Worm (Caenorhabditis elegans) whole organism, L1 larva: ENCODE results near the gene sru-2.

Experiments
- blmp-1 ChIP-seq: fragments of 150-350 bp; optimal IDR thresholded peaks from 2 replicates; lab custom pipeline; 2014; ENCODE audit warnings: missing biosample characterization, missing genetic modification characterization
- ets-5 ChIP-seq: fragments of 200-800 bp; sonication (Bioruptor generic); IDR thresholded peaks from 2 replicates; pipeline ENCODE4 v1.3.6; 2022; ENCODE audit warnings: missing genetic modification characterization, missing compliant biosample characterization
- fos-1 ChIP-seq: fragments of 150-350 bp; optimal IDR thresholded peaks from 2 replicates; lab custom pipeline; 2014; ENCODE audit warnings: missing biosample characterization, missing genetic modification characterization
- hlh-4 ChIP-seq: sonication (generic microtip); optimal IDR thresholded peaks from 2 replicates; lab custom pipeline; 2016; ENCODE audit warnings: mild to moderate bottlenecking, missing genetic modification characterization, missing compliant biosample characterization
- lin-13 ChIP-seq: fragments of 150-350 bp; optimal IDR thresholded peaks from 2 replicates; lab custom pipeline; 2014; ENCODE audit warnings: missing biosample characterization, missing genetic modification reagents, missing genetic modification characterization
- lin-35 ChIP-seq, 2 experiments: fragments of 150-350 bp; optimal IDR thresholded peaks; 2 replicates each; lab custom pipeline; 2014; ENCODE audit warnings: missing biosample characterization in 2 of 2, missing genetic modification characterization in 2 of 2, missing genetic modification reagents in 2 of 2
- mdl-1 ChIP-seq, 2 experiments: fragments of 150-350 bp; optimal IDR thresholded peaks; 2 replicates each; lab custom pipeline; 2014 to 2017; ENCODE audit warnings: missing biosample characterization in 2 of 2, missing genetic modification characterization in 2 of 2, inconsistent platforms in 1 of 2
- tlp-1 ChIP-seq: fragments of 150-350 bp; optimal IDR thresholded peaks from 2 replicates; lab custom pipeline; 2014; ENCODE audit warnings: missing biosample characterization, missing genetic modification characterization
- ztf-11 ChIP-seq, 2 experiments: sonication (generic microtip); optimal IDR thresholded peaks; 2 replicates each; lab custom pipeline; 2016 to 2017; ENCODE audit warnings: missing genetic modification characterization in 2 of 2, missing biosample characterization in 1 of 2, missing compliant biosample characterization in 1 of 2
- ztf-4 ChIP-seq: fragments of 150-350 bp; optimal IDR thresholded peaks from 2 replicates; lab custom pipeline; 2014; ENCODE audit warnings: missing biosample characterization, missing genetic modification characterization

DNA sequence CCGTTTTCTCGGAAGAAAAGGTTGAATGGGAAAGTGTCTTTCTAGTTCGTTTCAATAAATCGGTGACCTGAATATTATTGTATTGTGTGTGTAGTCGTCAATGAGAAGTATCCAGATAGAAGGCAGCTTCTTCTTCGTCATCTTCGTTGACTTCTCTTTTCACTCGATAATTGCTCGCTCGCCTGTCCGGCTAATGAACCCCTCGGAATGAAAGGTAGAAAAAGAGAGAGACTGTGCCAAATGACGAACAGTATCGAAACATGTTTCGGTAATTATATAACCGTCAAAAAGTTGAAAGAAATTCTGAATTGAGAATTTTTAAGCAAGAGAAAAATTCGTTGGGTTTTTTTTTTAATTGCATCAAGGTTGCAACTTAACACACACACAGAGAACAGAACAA is 28.7 kb upstream of the sru-2 start, which contains the start of gene cutl-17:
- TF ChIP-seq ets-5 (GFP tag; lab: Robert Waterston, UW), result no peak
- TF ChIP-seq tlp-1 (tag; lab: Kevin White, UChicago), result no peak
- TF ChIP-seq lin-35 (GFP tag; optimal IDR thresholded peaks at IDR 0.05; lab: Kevin White, UChicago), result no peak
- no peak for TF ChIP-seq lin-13
- TF ChIP-seq ztf-4 (tag; lab: Kevin White, UChicago), result no peak
- TF ChIP-seq mdl-1 (tag; optimal IDR thresholded peaks at IDR 0.05; lab: Kevin White, UChicago), result no peak
- TF ChIP-seq hlh-4 (tag; lab: Kevin White, UChicago), result no peak
- no peak for TF ChIP-seq ztf-11 (tag; optimal IDR thresholded peaks at IDR 0.05; lab: Kevin White, UChicago)
- no peak for TF ChIP-seq fos-1
- TF ChIP-seq blmp-1 (tag; lab: Kevin White, UChicago), result no peak
